Worm (Caenorhabditis elegans): ENCODE data around the gene C15C8.7.

ce11 chrV:12773852-12774251, 29.0 kb upstream of the C15C8.7 start:
- TF ChIP-seq unc-62 (GFP tag; optimal IDR thresholded peaks at IDR 0.05), result no peak
- no peak for TF ChIP-seq ztf-11 (tag; optimal IDR thresholded peaks at IDR 0.05)
- no peak for TF ChIP-seq nhr-237 (tag; optimal IDR thresholded peaks at IDR 0.05)
- no peak for TF ChIP-seq fos-1 (tag; optimal IDR thresholded peaks at IDR 0.05)
- TF ChIP-seq skn-1 (tag; optimal IDR thresholded peaks at IDR 0.05), result no peak
- TF ChIP-seq mdl-1 (tag; optimal IDR thresholded peaks at IDR 0.05), result no peak
- TF ChIP-seq nhr-77 (tag; optimal IDR thresholded peaks at IDR 0.05), result no peak
- no peak for TF ChIP-seq ceh-16 (tag; optimal IDR thresholded peaks at IDR 0.05)

Data from whole organism, L2 larva.